Worm (Caenorhabditis elegans) whole organism, dauer: ENCODE data around the gene fbxa-60.

ENCODE experiments used
- unc-62 ChIP-seq: sonication (generic microtip); optimal IDR thresholded peaks from 2 replicates; lab custom pipeline; 2017; ENCODE audit warnings: missing biosample characterization, missing genetic modification reagents, missing genetic modification characterization

The fbxa-60 gene

DNA sequence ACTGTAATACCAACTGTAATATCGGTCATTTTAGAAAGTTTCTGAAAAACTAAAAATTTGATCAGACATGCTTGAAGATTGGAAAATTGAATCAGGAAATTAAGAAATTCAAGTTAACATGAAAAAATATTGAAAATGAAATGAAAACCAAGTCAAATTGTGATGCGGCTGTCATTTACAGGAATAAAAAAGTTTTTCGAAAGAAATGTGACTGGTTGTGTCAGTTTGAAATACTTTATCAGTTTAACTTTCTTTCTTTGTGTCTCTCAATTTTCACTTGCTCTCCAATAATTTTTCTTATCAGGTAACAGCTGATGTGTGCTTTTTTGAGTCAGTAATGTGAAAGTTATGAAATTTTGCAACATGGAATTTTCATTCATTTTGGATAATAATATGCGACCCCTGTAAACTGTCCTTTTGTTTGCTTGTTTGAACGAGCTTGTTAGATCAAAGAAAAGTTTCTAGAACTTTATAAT lies at the start of gene fbxa-60:
Gene fbxa-60, minus strand, starts transcription at position 51 of the 476 bp plus-strand sequence.
- no peak for TF ChIP-seq unc-62 (GFP tag; lab: Kevin White, UChicago)

DNA sequence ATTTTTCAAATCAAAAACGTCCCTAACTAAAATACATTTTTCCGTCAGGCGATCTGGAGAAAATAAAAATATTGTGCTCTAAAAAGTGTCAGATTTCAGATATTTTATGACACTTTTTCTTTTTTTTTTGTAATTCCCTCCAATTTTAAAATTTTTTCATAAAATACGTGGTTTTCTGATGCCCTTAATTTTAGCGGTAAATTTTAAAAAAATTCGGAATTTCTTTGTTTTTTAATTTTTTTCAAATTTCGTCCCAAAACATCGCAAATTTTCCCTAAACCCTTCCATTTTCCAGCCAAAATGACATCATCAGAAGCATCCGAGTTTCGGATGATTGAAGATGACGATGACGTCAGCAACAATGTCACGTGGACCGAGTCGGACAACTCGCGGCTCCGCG lies 45.5 kb upstream of the fbxa-60 start, which contains the start of gene trp-2:
Gene trp-2, plus strand, starts transcription at position 301 of the 400 bp plus-strand sequence.
- TF ChIP-seq unc-62 (GFP tag; lab: Kevin White, UChicago) = no peak

ce11 chrIII:989558-989957 lies 43.5 kb upstream of the fbxa-60 start:
- no peak for TF ChIP-seq unc-62 (GFP tag; lab: Kevin White, UChicago)

ce11 chrIII:982961-983360 lies 36.9 kb upstream of the fbxa-60 start, which contains the start of gene tbc-10:
Gene tbc-10, plus strand, starts transcription at chrIII:983261.
- no peak for TF ChIP-seq unc-62 (GFP tag; lab: Kevin White, UChicago)

- TF ChIP-seq unc-62 (GFP tag; lab: Kevin White, UChicago) = no peak
Observed at ce11 chrIII:981960-982359, 35.9 kb upstream of the fbxa-60 start.

DNA sequence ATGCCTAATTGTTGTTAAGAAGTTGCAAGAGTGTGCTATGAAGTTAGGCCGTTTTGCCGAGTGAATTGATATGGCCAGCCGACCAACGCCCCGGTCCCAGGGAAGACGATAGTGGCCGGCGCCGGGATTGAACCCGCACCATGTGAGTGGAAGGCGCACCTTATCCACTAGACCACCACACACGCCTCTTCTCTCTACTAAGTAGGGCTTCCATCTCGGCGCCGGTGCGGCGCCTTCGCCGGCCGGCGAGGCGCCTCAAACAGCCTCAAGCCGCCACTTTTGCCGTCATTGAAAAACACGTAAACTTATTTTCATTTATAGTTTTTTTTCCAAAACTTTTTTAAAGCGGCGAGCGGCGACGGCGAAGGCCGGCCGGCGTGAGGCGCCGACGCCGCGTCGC lies 32.8 kb upstream of the fbxa-60 start:
- TF ChIP-seq unc-62 (GFP tag; lab: Kevin White, UChicago) = no peak

DNA sequence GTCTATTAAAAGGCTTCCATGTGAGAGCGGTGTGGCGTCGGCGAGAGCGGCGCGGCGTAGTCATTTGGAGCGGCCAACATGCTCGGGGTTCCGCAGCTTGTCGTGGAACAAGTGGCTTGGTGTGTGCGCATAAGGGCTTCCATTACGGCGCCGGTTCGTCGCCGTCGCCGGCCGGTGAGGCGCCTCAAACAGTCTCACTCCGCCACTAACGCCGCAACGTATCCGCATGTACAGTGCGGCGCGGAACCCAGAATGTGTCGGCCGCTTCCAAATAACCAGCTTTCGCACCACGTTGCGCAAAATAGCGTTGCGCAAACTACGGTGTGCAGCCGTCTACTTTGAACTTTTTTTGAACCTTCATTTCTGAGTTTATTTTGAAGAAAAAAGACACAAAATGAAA lies 24.8 kb upstream of the fbxa-60 start:
- no peak for TF ChIP-seq unc-62 (GFP tag; lab: Kevin White, UChicago)

DNA sequence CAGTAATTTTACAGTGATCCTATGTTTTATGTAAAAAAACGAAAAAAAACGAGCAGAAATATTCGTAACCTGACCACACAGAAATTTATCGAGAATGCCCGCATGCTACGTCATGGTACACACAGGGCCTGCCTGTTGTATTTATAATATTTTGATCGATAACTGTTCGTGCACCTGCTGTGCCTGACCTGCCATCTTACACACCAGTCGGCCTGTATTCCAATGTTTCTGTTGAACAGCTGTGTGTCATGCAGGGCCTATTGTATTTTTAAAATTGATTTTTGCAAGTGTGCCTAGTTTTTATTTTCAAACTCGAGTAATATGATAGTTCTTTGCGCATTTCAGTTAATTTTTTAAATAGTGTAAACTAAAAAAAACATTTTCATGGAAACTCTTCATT lies 20.2 kb upstream of the fbxa-60 start:
- no peak for TF ChIP-seq unc-62 (GFP tag; lab: Kevin White, UChicago)

DNA sequence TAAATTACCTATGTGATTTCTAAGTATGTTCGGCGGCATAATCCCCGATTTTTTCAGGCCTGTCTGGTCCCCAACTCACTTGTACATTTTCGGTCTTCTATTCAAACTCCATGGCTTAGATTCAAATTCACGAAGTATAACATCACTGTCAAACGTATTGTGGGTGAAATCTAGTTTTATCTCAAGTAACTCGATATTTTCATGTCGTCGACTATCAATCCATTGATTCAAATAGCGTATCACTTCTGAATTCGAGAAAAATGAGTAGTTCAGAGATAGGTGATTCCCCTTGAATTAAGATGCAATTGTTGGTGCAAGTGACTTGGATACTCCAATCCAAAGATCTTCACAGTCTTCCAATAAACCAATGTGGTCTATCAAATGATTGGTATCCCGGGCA lies 18.5 kb upstream of the fbxa-60 start:
- no peak for TF ChIP-seq unc-62 (GFP tag; lab: Kevin White, UChicago)

DNA sequence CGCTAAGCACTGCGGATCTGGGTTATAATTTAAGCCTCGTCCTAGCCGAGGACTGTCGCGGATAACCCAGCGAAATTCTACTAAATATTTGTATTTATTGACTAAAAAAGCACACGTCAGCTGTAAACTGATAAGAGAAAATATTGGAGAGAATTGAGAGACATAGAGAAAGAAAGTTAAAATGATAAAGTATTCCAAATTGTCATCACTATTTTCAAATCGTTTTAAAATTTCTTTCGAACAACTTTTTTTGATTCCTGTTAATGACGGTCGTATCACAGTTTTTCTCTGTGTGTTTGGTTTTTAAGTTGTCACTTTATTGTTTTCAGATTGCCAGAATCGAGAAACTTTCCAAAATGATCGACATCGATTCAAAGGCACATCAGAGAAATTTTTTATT lies 15.8 kb upstream of the fbxa-60 start, which contains the start of gene fbxa-51:
Gene fbxa-51, plus strand, starts transcription at position 322 of the 400 bp plus-strand sequence.
- no peak for TF ChIP-seq unc-62 (GFP tag; lab: Kevin White, UChicago)

DNA sequence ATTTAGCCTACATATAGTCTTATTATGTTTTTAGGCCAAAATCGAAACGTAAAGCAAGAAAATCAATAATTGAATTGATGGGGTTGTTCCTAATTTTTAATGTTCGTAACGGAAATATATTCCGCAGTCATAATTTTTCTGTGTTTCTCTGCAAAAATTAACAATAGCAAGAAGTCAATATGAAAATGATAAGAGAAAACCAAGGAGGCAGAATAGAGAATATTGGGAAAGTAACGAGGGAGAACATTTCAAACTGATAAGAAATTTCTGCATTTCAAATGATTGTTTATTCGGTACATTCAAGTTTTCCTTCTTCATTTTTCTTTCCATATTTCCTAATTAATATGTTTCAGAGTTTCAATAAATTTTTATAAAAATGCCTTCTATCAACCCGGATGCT lies 9.9 kb upstream of the fbxa-60 start, which contains the start of gene fbxa-54:
Gene fbxa-54, plus strand, starts transcription at position 354 of the 400 bp plus-strand sequence.
- TF ChIP-seq unc-62 (GFP tag; lab: Kevin White, UChicago) = no peak

DNA sequence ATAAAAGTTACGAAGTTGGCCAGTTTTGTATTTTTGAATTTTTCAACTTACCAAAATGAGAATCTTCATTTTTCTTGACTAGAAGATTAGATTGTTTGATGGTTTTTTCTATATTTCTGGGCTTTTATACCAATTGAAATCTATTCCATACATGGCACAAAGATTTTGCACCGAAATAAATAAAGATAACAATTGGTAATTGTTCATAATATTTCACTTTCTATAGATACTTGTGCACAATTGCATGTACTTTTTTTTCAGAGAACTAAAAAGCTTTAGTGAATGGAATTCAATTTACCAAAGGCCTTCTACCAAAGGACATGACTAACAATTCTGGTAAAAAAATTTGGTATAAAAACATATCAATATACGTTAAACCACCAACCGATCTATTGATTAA lies 8.5 kb upstream of the fbxa-60 start, which contains the start of the genes T12B5.15 and T12B5.14:
Gene T12B5.15, minus strand, starts transcription at position 101 of the 400 bp plus-strand sequence.
Gene T12B5.14, plus strand, starts transcription at position 321 of the 400 bp plus-strand sequence.
- no peak for TF ChIP-seq unc-62 (GFP tag; lab: Kevin White, UChicago)

ce11 chrIII:952184-952583 lies 6.1 kb upstream of the fbxa-60 start, which contains the start of gene fbxa-10:
Gene fbxa-10, plus strand, starts transcription at chrIII:952390.
- no peak for TF ChIP-seq unc-62 (GFP tag; lab: Kevin White, UChicago)

ce11 chrIII:950472-950871 lies 4.4 kb upstream of the fbxa-60 start, which contains the start of the genes fbxa-67 and fbxa-11:
Gene fbxa-67, minus strand, starts transcription at chrIII:950670.
Gene fbxa-11, plus strand, starts transcription at chrIII:950869.
- TF ChIP-seq unc-62 (GFP tag; lab: Kevin White, UChicago) = no peak

DNA sequence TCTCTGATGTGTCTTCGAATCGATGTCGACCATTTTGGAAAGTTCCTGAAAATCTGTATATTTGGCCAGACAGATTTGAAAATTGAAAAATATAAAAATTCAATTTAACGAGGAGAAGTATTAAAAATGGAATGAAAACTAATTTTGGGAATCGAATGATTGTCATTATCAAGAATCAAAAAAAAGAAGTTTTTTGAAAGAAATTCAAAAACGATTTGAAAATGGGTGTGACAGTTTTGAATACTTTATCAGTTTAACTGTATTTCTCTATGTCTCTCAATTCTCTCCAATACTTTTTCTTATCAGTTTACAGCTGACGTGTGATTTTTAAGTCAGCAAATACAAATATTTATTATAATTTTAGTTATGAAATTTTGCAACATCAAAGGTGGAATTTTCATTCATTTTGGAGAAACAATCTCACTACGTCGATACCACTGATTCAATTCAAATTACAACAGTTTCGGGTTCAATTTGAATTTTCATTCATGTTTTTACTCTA lies 2.6 kb downstream of the fbxa-60 start, which contains the start of gene fbxa-59:
Gene fbxa-59, minus strand, starts transcription at position 51 of the 502 bp plus-strand sequence.
- no peak for TF ChIP-seq unc-62 (GFP tag; lab: Kevin White, UChicago)

- TF ChIP-seq unc-62 (GFP tag; lab: Kevin White, UChicago) = no peak
Observed at ce11 chrIII:941958-942357, 4.1 kb downstream of the fbxa-60 start.

DNA sequence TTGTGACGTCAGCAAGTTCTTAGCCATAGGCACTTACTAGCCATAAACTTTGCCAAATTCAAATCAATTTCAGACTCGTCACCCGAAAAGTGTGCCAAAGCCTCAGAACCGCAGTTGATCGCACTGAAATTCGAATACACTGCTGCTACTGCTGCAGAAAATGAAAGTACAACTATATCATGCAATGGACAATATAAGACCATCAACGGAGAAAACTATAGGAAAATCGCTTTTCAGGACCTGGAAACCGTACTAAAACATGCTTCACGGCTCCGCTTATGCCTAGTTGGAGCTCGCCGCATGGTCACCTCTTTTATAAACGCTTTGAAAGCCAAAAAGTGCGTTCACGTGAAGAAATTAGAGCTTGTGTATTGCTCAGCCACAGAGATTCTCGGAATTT lies 7.5 kb downstream of the fbxa-60 start, which contains the start of gene fbxa-22:
Gene fbxa-22, plus strand, starts transcription at position 301 of the 400 bp plus-strand sequence.
- no peak for TF ChIP-seq unc-62 (GFP tag; lab: Kevin White, UChicago)
